Worm (Caenorhabditis elegans) whole organism, L1 larva: ENCODE measurements around the gene dmsr-8.

Source experiments
- elt-3 ChIP-seq, 6 experiments: fragments of 150-350 bp in 1 of 6; sonication (generic microtip); optimal IDR thresholded peaks; 2 replicates each; lab custom pipeline; 2017 to 2018; ENCODE audit warnings: missing biosample characterization in 6 of 6, missing genetic modification characterization in 6 of 6, inconsistent platforms in 1 of 6
- irx-1 ChIP-seq: sonication (generic microtip); optimal IDR thresholded peaks from 2 replicates; lab custom pipeline; 2016; ENCODE audit warnings: missing genetic modification characterization, missing compliant biosample characterization
- lin-39 ChIP-seq: fragments of 150-350 bp; optimal IDR thresholded peaks from 2 replicates; lab custom pipeline; 2014; ENCODE audit warnings: missing biosample characterization, missing genetic modification reagents, missing genetic modification characterization
- mef-2 ChIP-seq: fragments of 150-350 bp; optimal IDR thresholded peaks from 2 replicates; lab custom pipeline; 2014; ENCODE audit warnings: missing biosample characterization, missing genetic modification characterization
- nhr-237 ChIP-seq: fragments of 150-350 bp; optimal IDR thresholded peaks from 2 replicates; lab custom pipeline; 2014; ENCODE audit warnings: missing biosample characterization, missing genetic modification characterization
- nhr-77 ChIP-seq: fragments of 150-350 bp; optimal IDR thresholded peaks from 2 replicates; lab custom pipeline; 2014; ENCODE audit warnings: missing biosample characterization, missing genetic modification characterization
- pqm-1 ChIP-seq: sonication (generic microtip); optimal IDR thresholded peaks from 3 replicates; lab custom pipeline; 2017; ENCODE audit warnings: missing biosample characterization, missing genetic modification characterization
- snpc-4 ChIP-seq: fragments of 150-350 bp; optimal IDR thresholded peaks from 2 replicates; lab custom pipeline; 2014; ENCODE audit warnings: missing biosample characterization, missing genetic modification characterization
- zip-4 ChIP-seq: fragments of 200-800 bp; sonication (Bioruptor generic); optimal IDR thresholded peaks from 2 replicates; lab custom pipeline; 2018; ENCODE audit warnings: mild to moderate bottlenecking, missing genetic modification characterization, moderate library complexity, missing compliant biosample characterization

DNA sequence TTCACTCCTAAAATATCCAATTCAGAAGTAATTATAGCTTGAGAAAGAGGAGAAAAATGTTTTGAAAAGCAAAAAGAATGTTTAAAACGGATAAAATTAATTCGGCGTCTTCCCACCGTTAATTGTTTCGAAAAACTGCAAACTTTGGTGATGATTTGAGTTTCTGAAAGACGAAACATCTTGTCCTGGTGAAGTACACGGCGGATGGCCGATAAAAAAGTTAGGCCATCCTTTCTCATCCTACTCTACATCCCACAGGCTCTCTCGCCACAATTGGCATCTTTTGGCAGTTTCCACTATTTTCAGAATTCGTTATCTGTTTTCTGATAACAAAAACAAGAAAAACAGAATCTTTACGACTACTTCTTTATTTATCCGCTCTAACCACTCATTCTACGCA lies 11.7 kb upstream of the dmsr-8 start, which contains the start of the genes C35A5.8 and hda-11:
- TF ChIP-seq mef-2 (tag; lab: Kevin White, UChicago) = no peak
- peak; percentile 93 for TF ChIP-seq irx-1 (tag; lab: Kevin White, UChicago)
- TF ChIP-seq lin-39 = peak; percentile 58
- TF ChIP-seq nhr-77 (tag; lab: Kevin White, UChicago) = no peak
- no peak for TF ChIP-seq pqm-1 (tag; lab: Kevin White, UChicago)
- TF ChIP-seq snpc-4 (tag; lab: Kevin White, UChicago) = peak; percentile 58
- no peak for TF ChIP-seq nhr-237 (tag; lab: Kevin White, UChicago)
- TF ChIP-seq elt-3 (tag; optimal IDR thresholded peaks at IDR 0.05; lab: Kevin White, UChicago) = peak in 1 of 6 experiments; percentile 22
- TF ChIP-seq zip-4 (GFP tag; lab: Kevin White, UChicago) = peak; percentile 6
